Worm (Caenorhabditis elegans): ENCODE data around the gene paml-1.

paml-1 gene

ce11 chrIII:10214540-10214979 is 19.3 kb downstream of the paml-1 start:
- no peak for TF ChIP-seq snpc-4 (tag; optimal IDR thresholded peaks at IDR 0.05)
- TF ChIP-seq sem-2 (GFP tag; optimal IDR thresholded peaks at IDR 0.05) = no peak
- no peak for TF ChIP-seq mep-1 (tag; optimal IDR thresholded peaks at IDR 0.05)
- TF ChIP-seq drap-1 (GFP tag; optimal IDR thresholded peaks at IDR 0.05) = no peak

ce11 chrIII:10211889-10212494 is 21.9 kb downstream of the paml-1 start, which contains the start of the genes blos-1 and best-18:
Gene blos-1 (minus strand): TSS chrIII:10211946.
Gene best-18 (plus strand): TSS chrIII:10212396.
- TF ChIP-seq lsy-2 (tag; optimal IDR thresholded peaks at IDR 0.05) = peak; percentile 2
- no peak for TF ChIP-seq ham-2 (GFP tag; optimal IDR thresholded peaks at IDR 0.05)
- peak; percentile 98 for TF ChIP-seq zip-8 (tag; optimal IDR thresholded peaks at IDR 0.05)
- TF ChIP-seq ces-1 (GFP tag; optimal IDR thresholded peaks at IDR 0.05) = peak; percentile 9

- no peak for TF ChIP-seq cnd-1 (tag; optimal IDR thresholded peaks at IDR 0.05)
- TF ChIP-seq snpc-4 (tag; optimal IDR thresholded peaks at IDR 0.05) = no peak
- no peak for TF ChIP-seq unc-39 (tag; optimal IDR thresholded peaks at IDR 0.05)
These were observed 24.2 kb downstream of the paml-1 start, which contains the start of gene T20G5.9 for ce11 chrIII:10209703-10210102. Gene T20G5.9 (plus strand): TSS chrIII:10209840.

- no peak for TF ChIP-seq ham-2 (GFP tag; optimal IDR thresholded peaks at IDR 0.05)
- TF ChIP-seq unc-62 (GFP tag; optimal IDR thresholded peaks at IDR 0.05) = no peak
- no peak for TF ChIP-seq nhr-12 (tag; optimal IDR thresholded peaks at IDR 0.05)
- no peak for TF ChIP-seq lin-32 (GFP tag; optimal IDR thresholded peaks at IDR 0.05)
These were observed 27.5 kb downstream of the paml-1 start for ce11 chrIII:10206352-10206751.

- TF ChIP-seq unc-120 (tag; optimal IDR thresholded peaks at IDR 0.05; ENCODE audit: poor library complexity, severe bottlenecking) (no peak), ham-2 (GFP tag; optimal IDR thresholded peaks at IDR 0.05) (peak; percentile 52), cnd-1 (tag; optimal IDR thresholded peaks at IDR 0.05) (no peak), sptf-1 (tag; optimal IDR thresholded peaks at IDR 0.05) (no peak), drap-1 (GFP tag; optimal IDR thresholded peaks at IDR 0.05) (no peak), ces-1 (GFP tag; optimal IDR thresholded peaks at IDR 0.05) (no peak), mep-1 (tag; optimal IDR thresholded peaks at IDR 0.05) (no peak), unc-39 (tag; optimal IDR thresholded peaks at IDR 0.05) (no peak), nhr-237 (tag; optimal IDR thresholded peaks at IDR 0.05) (no peak), tbx-8 (GFP tag; optimal IDR thresholded peaks at IDR 0.05) (no peak), lin-13 (tag; optimal IDR thresholded peaks at IDR 0.05) (peak; percentile 2), snpc-4 (tag; optimal IDR thresholded peaks at IDR 0.05) (no peak), zip-8 (tag; optimal IDR thresholded peaks at IDR 0.05) (no peak), hlh-1 (tag; optimal IDR thresholded peaks at IDR 0.05) (peak; percentile 13), unc-62 (GFP tag; optimal IDR thresholded peaks at IDR 0.05) (no peak), lsy-2 (tag; optimal IDR thresholded peaks at IDR 0.05) (no peak), lin-32 (GFP tag; optimal IDR thresholded peaks at IDR 0.05) (no peak), pha-4 (tag; optimal IDR thresholded peaks at IDR 0.05) (peak; percentile 27)
These were observed 30.7 kb downstream of the paml-1 start, which contains the start of gene chc-1 for ce11 chrIII:10202894-10203871. Gene chc-1 (plus strand): TSS chrIII:10203821.

ce11 chrIII:10202391-10202790 is 31.5 kb downstream of the paml-1 start:
- TF ChIP-seq mep-1 (tag; optimal IDR thresholded peaks at IDR 0.05) = no peak
- no peak for TF ChIP-seq cnd-1 (tag; optimal IDR thresholded peaks at IDR 0.05)
- no peak for TF ChIP-seq blmp-1 (tag; optimal IDR thresholded peaks at IDR 0.05)

- TF ChIP-seq ceh-83 (GFP tag; optimal IDR thresholded peaks at IDR 0.05) (no peak), ham-2 (GFP tag; optimal IDR thresholded peaks at IDR 0.05) (no peak), unc-120 (tag; optimal IDR thresholded peaks at IDR 0.05; ENCODE audit: poor library complexity, severe bottlenecking) (no peak), ceh-43 (GFP tag; optimal IDR thresholded peaks at IDR 0.05) (no peak), ceh-39 (tag; optimal IDR thresholded peaks at IDR 0.05) (no peak), elt-1 (tag; optimal IDR thresholded peaks at IDR 0.05; ENCODE audit: borderline replicate concordance, insufficient read depth) (no peak), lin-13 (tag; optimal IDR thresholded peaks at IDR 0.05) (no peak), tbx-8 (GFP tag; optimal IDR thresholded peaks at IDR 0.05) (no peak)
These were observed 32.6 kb downstream of the paml-1 start, which contains the start of the genes T20G5.13 and T20G5.12 for ce11 chrIII:10201235-10201634. Gene T20G5.13 (minus strand): TSS chrIII:10201335. Gene T20G5.12 (plus strand): TSS chrIII:10201604.

Data from whole organism, mixed stage, embryonic.